Worm (Caenorhabditis elegans): ENCODE results near the gene Y75B8A.6.

DNA sequence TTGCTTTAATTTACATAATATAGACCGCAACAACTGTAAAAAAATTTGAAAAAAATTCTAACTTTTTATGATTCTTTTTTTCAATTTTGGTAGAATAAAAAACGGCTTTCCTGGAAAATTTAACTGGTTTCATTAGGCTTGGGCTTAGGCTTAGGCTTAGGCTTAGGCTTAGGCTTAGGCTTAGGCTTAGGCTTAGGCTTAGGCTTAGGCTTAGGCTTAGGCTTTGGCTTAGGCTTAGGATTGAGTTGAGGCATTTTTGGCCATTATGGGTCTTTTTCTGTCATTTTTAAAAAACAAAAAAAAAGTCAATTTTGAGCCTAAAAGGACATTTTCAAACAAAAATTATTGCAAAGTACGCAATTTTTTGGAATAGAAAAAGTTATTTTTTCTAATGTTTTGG is 13.6 kb upstream of the Y75B8A.6 start:
- TF ChIP-seq ets-7 (tag; optimal IDR thresholded peaks at IDR 0.05): no peak
- TF ChIP-seq ama-1 (optimal IDR thresholded peaks at IDR 0.05): no peak
- no peak for TF ChIP-seq ceh-13 (GFP tag; optimal IDR thresholded peaks at IDR 0.05)
- TF ChIP-seq aly-1 (tag; optimal IDR thresholded peaks at IDR 0.05): no peak
- no peak for TF ChIP-seq flt-1 (GFP tag; IDR thresholded peaks at IDR 0.05)
- no peak for TF ChIP-seq hmbx-1 (tag; optimal IDR thresholded peaks at IDR 0.05)
- TF ChIP-seq sea-1 (GFP tag; conservative IDR thresholded peaks at IDR 0.05): no peak
- TF ChIP-seq tbx-37 (GFP tag; conservative IDR thresholded peaks at IDR 0.05): no peak
- no peak for TF ChIP-seq F13C5.2 (tag; optimal IDR thresholded peaks at IDR 0.05)
- no peak for TF ChIP-seq B0310.2 (tag; optimal IDR thresholded peaks at IDR 0.05)
- no peak for TF ChIP-seq pes-1 (GFP tag; IDR thresholded peaks at IDR 0.05)
- TF ChIP-seq hnd-1 (tag; optimal IDR thresholded peaks at IDR 0.05): no peak
- TF ChIP-seq hmg-4 (GFP tag; optimal IDR thresholded peaks at IDR 0.05): no peak
- peak; percentile 60 for TF ChIP-seq ceh-36 (tag; optimal IDR thresholded peaks at IDR 0.05)

All from whole organism, early embryonic.